Worm (Caenorhabditis elegans) whole organism, L4 larva: Measurements from ENCODE around the gene npr-13.

ENCODE experiments used
- D1046.2 ChIP-seq: fragments of 200-800 bp; sonication (Bioruptor generic); IDR thresholded peaks from 2 replicates; pipeline ENCODE4 v1.3.6; 2022; ENCODE audit warnings: missing genetic modification characterization, missing compliant biosample characterization
- F26F4.8 ChIP-seq: fragments of 200-800 bp; sonication (Bioruptor generic); conservative IDR thresholded peaks from 2 replicates; pipeline ENCODE4 v1.3.6; 2022; ENCODE audit warnings: missing genetic modification characterization, missing compliant biosample characterization
- F49E8.2 ChIP-seq: sonication (generic microtip); optimal IDR thresholded peaks from 2 replicates; lab custom pipeline; 2016; ENCODE audit warnings: missing compliant biosample characterization, mild to moderate bottlenecking, missing genetic modification characterization, borderline replicate concordance
- T20F7.1 ChIP-seq: fragments of 200-800 bp; sonication (Bioruptor generic); optimal IDR thresholded peaks from 2 replicates; lab custom pipeline; 2018; ENCODE audit warnings: mild to moderate bottlenecking, missing genetic modification characterization, missing compliant biosample characterization
- T26A8.4 ChIP-seq: fragments of 200-800 bp; sonication (Bioruptor generic); IDR thresholded peaks from 2 replicates; pipeline ENCODE4 v1.3.6; 2022; ENCODE audit warnings: missing genetic modification characterization, missing compliant biosample characterization
- aha-1 ChIP-seq: fragments of 150-350 bp; peaks from one replicate; lab custom pipeline; 2014; ENCODE audit warnings: missing biosample characterization, missing genetic modification characterization
- ama-1 ChIP-seq: fragments of 150-350 bp; optimal IDR thresholded peaks from 2 replicates; lab custom pipeline; 2014; ENCODE audit warnings: inconsistent platforms, mixed read lengths
- arid-1 ChIP-seq: fragments of 200-800 bp; sonication (Bioruptor generic); conservative IDR thresholded peaks from 2 replicates; pipeline ENCODE4 v1.3.6; 2022; ENCODE audit warnings: missing genetic modification reagents, missing genetic modification characterization, missing compliant biosample characterization
- ctbp-1 ChIP-seq: fragments of 200-800 bp; sonication (Bioruptor generic); IDR thresholded peaks from 2 replicates; pipeline ENCODE4 v1.3.6; 2022; ENCODE audit warnings: missing genetic modification reagents, missing genetic modification characterization, missing compliant biosample characterization
- daf-12 ChIP-seq: fragments of 150-350 bp; optimal IDR thresholded peaks from 2 replicates; lab custom pipeline; 2014; ENCODE audit warnings: missing biosample characterization, missing genetic modification reagents, missing genetic modification characterization
- daf-16 ChIP-seq, 3 experiments: sonication (generic microtip); optimal IDR thresholded peaks; 2 replicates each; lab custom pipeline; 2016 to 2017; ENCODE audit warnings: missing genetic modification characterization in 3 of 3, missing genetic modification reagents in 3 of 3, mild to moderate bottlenecking in 2 of 3, missing compliant biosample characterization in 2 of 3, missing biosample characterization in 1 of 3, moderate library complexity in 1 of 3
- dmd-6 ChIP-seq: fragments of 200-800 bp; sonication (Bioruptor generic); IDR thresholded peaks from 2 replicates; pipeline ENCODE4 v1.3.6; 2022; ENCODE audit warnings: missing genetic modification reagents, missing genetic modification characterization, missing compliant biosample characterization
- dmd-8 ChIP-seq: fragments of 200-800 bp; sonication (Bioruptor generic); IDR thresholded peaks from 2 replicates; pipeline ENCODE4 v1.3.6; 2022; ENCODE audit warnings: missing genetic modification characterization, missing compliant biosample characterization
- dmd-9 ChIP-seq: fragments of 200-800 bp; sonication (Bioruptor generic); IDR thresholded peaks from 2 replicates; pipeline ENCODE4 v1.3.6; 2022; ENCODE audit warnings: missing genetic modification reagents, missing genetic modification characterization, missing compliant biosample characterization
- duxl-1 ChIP-seq: sonication (generic microtip); optimal IDR thresholded peaks from 2 replicates; lab custom pipeline; 2016; ENCODE audit warnings: mild to moderate bottlenecking, missing genetic modification characterization, moderate library complexity, missing compliant biosample characterization; ENCODE audit not compliant: poor library complexity
- dve-1 ChIP-seq: sonication (generic microtip); optimal IDR thresholded peaks from 2 replicates; lab custom pipeline; 2017; ENCODE audit warnings: antibody characterized with exemption, mild to moderate bottlenecking, missing genetic modification characterization, missing compliant biosample characterization; ENCODE audit not compliant: insufficient read depth
- egl-43 ChIP-seq: fragments of 200-800 bp; sonication (Bioruptor generic); IDR thresholded peaks from 2 replicates; pipeline ENCODE4 v1.3.6; 2022; ENCODE audit warnings: missing genetic modification reagents, missing genetic modification characterization, missing compliant biosample characterization
- fkh-10 ChIP-seq: fragments of 150-350 bp; optimal IDR thresholded peaks from 2 replicates; lab custom pipeline; 2014; ENCODE audit warnings: missing biosample characterization, missing genetic modification reagents, missing genetic modification characterization
- gei-8 ChIP-seq: fragments of 200-800 bp; sonication (Bioruptor generic); optimal IDR thresholded peaks from 2 replicates; lab custom pipeline; 2018; ENCODE audit warnings: mild to moderate bottlenecking, missing genetic modification characterization, missing compliant biosample characterization
- hlh-11 ChIP-seq: fragments of 200-800 bp; sonication (Bioruptor generic); optimal IDR thresholded peaks from 2 replicates; lab custom pipeline; 2018; ENCODE audit warnings: mild to moderate bottlenecking, missing genetic modification characterization, missing compliant biosample characterization
- hlh-30 ChIP-seq: sonication (generic microtip); optimal IDR thresholded peaks from 2 replicates; lab custom pipeline; 2017; ENCODE audit warnings: antibody characterized with exemption, mild to moderate bottlenecking, missing genetic modification characterization, missing compliant biosample characterization; ENCODE audit not compliant: insufficient read depth
- lim-7 ChIP-seq: fragments of 200-800 bp; sonication (Bioruptor generic); IDR thresholded peaks from 2 replicates; pipeline ENCODE4 v1.3.6; 2022; ENCODE audit warnings: missing genetic modification characterization, missing compliant biosample characterization
- lin-15B ChIP-seq: fragments of 150-350 bp; sonication (generic microtip); optimal IDR thresholded peaks from 3 replicates; lab custom pipeline; 2014; ENCODE audit warnings: missing biosample characterization, missing genetic modification characterization
- lin-38 ChIP-seq: fragments of 200-800 bp; sonication (Bioruptor generic); IDR thresholded peaks from 2 replicates; pipeline ENCODE4 v1.3.6; 2022; ENCODE audit warnings: missing genetic modification reagents, missing genetic modification characterization, missing compliant biosample characterization
- lsy-2 ChIP-seq, 2 experiments: fragments of 150-350 bp in 1 of 2; sonication (generic microtip) in 1 of 2; optimal IDR thresholded peaks; 2 replicates each; lab custom pipeline; 2014 to 2017; ENCODE audit warnings: missing biosample characterization in 2 of 2, missing genetic modification characterization in 2 of 2
- mdl-1 ChIP-seq, 2 experiments: fragments of 150-350 bp in 1 of 2; sonication (generic microtip) in 1 of 2; optimal IDR thresholded peaks; 2 replicates each; lab custom pipeline; 2014 to 2017; ENCODE audit warnings: missing biosample characterization in 2 of 2, missing genetic modification characterization in 2 of 2
- mep-1 ChIP-seq: fragments of 150-350 bp; sonication (generic microtip); optimal IDR thresholded peaks from 3 replicates; lab custom pipeline; 2014; ENCODE audit warnings: missing biosample characterization, missing genetic modification characterization
- mxl-3 ChIP-seq: fragments of 200-800 bp; sonication (Bioruptor generic); optimal IDR thresholded peaks from 2 replicates; lab custom pipeline; 2018; ENCODE audit warnings: mild to moderate bottlenecking, missing genetic modification characterization, missing compliant biosample characterization
- nhr-10 ChIP-seq: fragments of 150-350 bp; optimal IDR thresholded peaks from 2 replicates; lab custom pipeline; 2014; ENCODE audit warnings: missing biosample characterization, missing genetic modification characterization
- nhr-102 ChIP-seq: sonication (generic microtip); optimal IDR thresholded peaks from 2 replicates; lab custom pipeline; 2016; ENCODE audit warnings: mild to moderate bottlenecking, missing genetic modification characterization, moderate library complexity, missing compliant biosample characterization
- nhr-11 ChIP-seq: fragments of 150-350 bp; optimal IDR thresholded peaks from 2 replicates; lab custom pipeline; 2014; ENCODE audit warnings: missing biosample characterization, missing genetic modification characterization
- nhr-111 ChIP-seq: fragments of 200-800 bp; sonication (Bioruptor generic); optimal IDR thresholded peaks from 2 replicates; lab custom pipeline; 2018; ENCODE audit warnings: mild to moderate bottlenecking, missing genetic modification characterization, missing compliant biosample characterization
- nhr-28 ChIP-seq: fragments of 150-350 bp; optimal IDR thresholded peaks from 2 replicates; lab custom pipeline; 2014; ENCODE audit warnings: missing biosample characterization, missing genetic modification characterization
- nhr-76 ChIP-seq: fragments of 150-350 bp; optimal IDR thresholded peaks from 2 replicates; lab custom pipeline; 2014; ENCODE audit warnings: missing biosample characterization, missing genetic modification characterization
- nhr-77 ChIP-seq: fragments of 150-350 bp; optimal IDR thresholded peaks from 2 replicates; lab custom pipeline; 2014; ENCODE audit warnings: missing biosample characterization, missing genetic modification characterization
- php-3 ChIP-seq: fragments of 200-800 bp; sonication (Bioruptor generic); IDR thresholded peaks from 2 replicates; pipeline ENCODE4 v1.3.6; 2022; ENCODE audit warnings: missing genetic modification reagents, missing genetic modification characterization, missing compliant biosample characterization
- rbr-2 ChIP-seq: sonication (generic microtip); optimal IDR thresholded peaks from 2 replicates; lab custom pipeline; 2016; ENCODE audit warnings: missing genotype, missing genetic modification characterization, missing compliant biosample characterization
- sdz-12 ChIP-seq: fragments of 200-800 bp; sonication (Bioruptor generic); optimal IDR thresholded peaks from 2 replicates; lab custom pipeline; 2018; ENCODE audit warnings: mild to moderate bottlenecking, missing genetic modification characterization, missing compliant biosample characterization
- set-16 ChIP-seq: fragments of 200-800 bp; sonication (Bioruptor generic); IDR thresholded peaks from 2 replicates; pipeline ENCODE4 v1.3.6; 2022; ENCODE audit warnings: missing genetic modification reagents, missing genetic modification characterization, missing compliant biosample characterization
- skn-1 ChIP-seq: fragments of 150-350 bp; optimal IDR thresholded peaks from 2 replicates; lab custom pipeline; 2014; ENCODE audit warnings: missing biosample characterization, missing genetic modification characterization
- spr-3 ChIP-seq: fragments of 200-800 bp; sonication (Bioruptor generic); optimal IDR thresholded peaks from 2 replicates; lab custom pipeline; 2018; ENCODE audit warnings: mild to moderate bottlenecking, missing genetic modification characterization, missing compliant biosample characterization
- unc-39 ChIP-seq: sonication (generic microtip); optimal IDR thresholded peaks from 2 replicates; lab custom pipeline; 2017; ENCODE audit warnings: missing biosample characterization, missing genetic modification characterization
- unc-62 ChIP-seq, 3 experiments: fragments of 150-350 bp in 1 of 3; sonication (generic microtip); optimal IDR thresholded peaks in 2 of 3; peaks in 1 of 3; 1 replicate in 1 of 3; 2 replicates in 2 of 3; lab custom pipeline; 2014 to 2017; ENCODE audit warnings: missing biosample characterization in 3 of 3, missing genetic modification characterization in 3 of 3, missing genetic modification reagents in 3 of 3, missing genotype in 1 of 3
- vab-7 ChIP-seq: fragments of 200-800 bp; sonication (Bioruptor generic); IDR thresholded peaks from 2 replicates; pipeline ENCODE4 v1.3.6; 2022; ENCODE audit warnings: missing genetic modification reagents, missing genetic modification characterization, missing compliant biosample characterization
- zfp-3 ChIP-seq: fragments of 200-800 bp; sonication (Bioruptor generic); conservative IDR thresholded peaks from 2 replicates; pipeline ENCODE4 v1.3.6; 2022; ENCODE audit warnings: missing genetic modification reagents, missing genetic modification characterization, missing compliant biosample characterization
- zip-2 ChIP-seq: fragments of 150-350 bp; optimal IDR thresholded peaks from 2 replicates; lab custom pipeline; 2014; ENCODE audit warnings: missing biosample characterization, missing genetic modification characterization

npr-13 gene

DNA sequence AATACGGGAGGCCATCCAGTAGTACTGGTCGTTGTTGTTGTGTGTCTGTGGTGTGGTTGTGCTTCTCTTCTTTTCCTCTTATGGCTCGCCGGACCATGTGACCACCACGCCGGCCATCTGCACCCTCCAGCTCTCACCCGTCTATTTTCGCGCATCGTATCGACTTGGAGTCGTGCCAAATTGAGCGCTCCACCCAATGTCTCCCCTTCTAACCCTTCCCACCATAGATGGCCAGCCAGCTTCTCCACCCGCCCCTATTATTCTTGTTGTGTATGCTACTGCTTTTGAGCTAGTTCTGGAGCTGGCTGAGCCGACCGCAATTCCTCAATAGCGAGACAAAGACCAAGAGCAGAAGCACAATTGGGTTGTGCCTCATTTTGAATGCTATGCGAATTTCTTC, 25.2 kb downstream of the npr-13 start:
- TF ChIP-seq D1046.2 (0 out of 2 replicates have a peak, but pooled peaks have one; percentile 43), duxl-1 (tag; lab: Kevin White, UChicago) (no peak), dve-1 (no peak), egl-43 (peak; percentile 71), php-3 (GFP tag; lab: Robert Waterston, UW) (no peak), ctbp-1 (peak; percentile 54; the same call in 1 of the 2 replicates), mdl-1 (tag; optimal IDR thresholded peaks at IDR 0.05; lab: Kevin White, UChicago) (peak in 1 of 2 experiments; percentile 77), spr-3 (no peak), hlh-11 (tag; lab: Kevin White, UChicago) (peak; percentile 20), zip-2 (tag; lab: Kevin White, UChicago) (no peak), mxl-3 (GFP tag; lab: Kevin White, UChicago) (peak; percentile 57), lsy-2 (tag; optimal IDR thresholded peaks at IDR 0.05; lab: Kevin White, UChicago) (peak in 1 of 2 experiments; percentile 0), arid-1 (GFP tag; lab: Robert Waterston, UW) (peak; percentile 56; the same call in 1 of the 2 replicates), T26A8.4 (0 out of 2 replicates have a peak, but pooled peaks have one; percentile 7), lim-7 (0 out of 2 replicates have a peak, but pooled peaks have one; percentile 4), aha-1 (peak; percentile 98), rbr-2 (tag; lab: Kevin White, UChicago) (peak; percentile 17), unc-39 (tag; lab: Kevin White, UChicago) (no peak), nhr-111 (no peak), fkh-10 (peak; percentile 6), set-16 (GFP tag; lab: Robert Waterston, UW) (peak; percentile 68), skn-1 (tag; lab: Kevin White, UChicago) (no peak), lin-15B (tag; lab: Kevin White, UChicago) (no peak), hlh-30 (tag; lab: Kevin White, UChicago) (peak; percentile 73), vab-7 (GFP tag; lab: Robert Waterston, UW) (0 out of 2 replicates have a peak, but pooled peaks have one; percentile 24), nhr-10 (tag; lab: Kevin White, UChicago) (no peak), nhr-28 (tag; lab: Kevin White, UChicago) (no peak)

DNA sequence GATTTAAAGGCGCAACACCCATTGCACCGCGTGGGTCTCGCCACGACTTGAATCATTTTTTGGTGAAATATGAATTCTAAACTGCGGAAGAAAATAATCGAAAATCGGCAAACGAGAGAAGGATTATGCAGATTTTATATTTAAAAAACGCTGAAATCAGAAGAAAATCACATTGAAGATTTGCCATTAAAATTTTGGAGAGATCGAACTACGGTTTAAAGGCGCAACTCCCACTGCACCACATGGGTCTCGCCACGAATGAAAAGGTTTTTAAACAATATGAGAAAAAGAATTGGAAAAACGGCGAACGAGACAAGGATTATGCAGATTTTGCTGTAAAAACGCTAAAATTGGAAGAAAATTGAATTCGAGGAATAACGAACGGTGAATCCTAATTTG, 25.6 kb downstream of the npr-13 start:
- peak; percentile 5 for TF ChIP-seq sdz-12 (GFP tag; lab: Kevin White, UChicago)
- no peak for TF ChIP-seq gei-8 (GFP tag; lab: Kevin White, UChicago)
- TF ChIP-seq F49E8.2 (tag; lab: Kevin White, UChicago), result peak; percentile 46
- peak in 1 of 2 experiments; percentile 3 for TF ChIP-seq unc-62 (GFP tag; optimal IDR thresholded peaks at IDR 0.05 in 1 of 2; lab: Kevin White, UChicago)
- TF ChIP-seq unc-62 (tag; optimal IDR thresholded peaks at IDR 0.05; lab: Kevin White, UChicago), result no peak
- TF ChIP-seq lin-38 (GFP tag; lab: Robert Waterston, UW), result peak; percentile 36; the same call in 1 of the 2 replicates

DNA sequence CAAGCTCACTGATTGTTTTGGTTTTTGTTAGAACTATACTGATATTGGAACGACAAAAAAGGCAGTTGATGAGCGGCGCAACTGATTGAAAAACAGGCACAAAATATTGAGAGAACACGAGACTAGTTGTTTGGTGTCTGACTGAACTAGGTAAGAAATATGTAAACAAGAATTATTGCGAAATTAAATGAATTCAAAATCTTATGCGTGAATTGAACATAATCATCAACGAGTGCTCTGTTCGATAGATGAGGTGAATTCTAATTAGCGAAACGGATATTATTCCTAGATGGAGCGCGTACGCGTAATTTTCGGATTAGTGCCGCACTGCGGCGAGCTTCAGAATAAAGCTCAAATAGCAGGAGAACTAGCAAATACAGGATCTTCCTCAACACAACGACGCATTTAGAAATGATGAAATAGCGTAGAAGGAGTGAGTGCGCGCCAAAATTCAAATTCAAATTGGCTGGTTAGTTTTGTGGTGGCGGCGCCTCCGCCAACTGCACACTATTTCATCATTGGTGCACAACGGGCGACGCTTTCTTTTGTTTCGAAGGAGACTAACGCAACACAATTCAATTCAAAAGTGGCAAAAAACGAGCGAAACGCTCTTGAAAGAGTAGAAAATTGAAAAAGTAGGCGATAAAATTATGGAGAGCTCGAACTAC, 26.1 kb downstream of the npr-13 start:
- TF ChIP-seq dmd-6 (GFP tag; lab: Robert Waterston, UW), result no peak
- no peak for TF ChIP-seq mep-1 (tag; lab: Kevin White, UChicago)
- TF ChIP-seq zfp-3 (GFP tag; lab: Robert Waterston, UW), result no peak
- TF ChIP-seq unc-62 (GFP tag; optimal IDR thresholded peaks at IDR 0.05 in 1 of 2; lab: Kevin White, UChicago), result peak in 1 of 2 experiments; percentile 3
- no peak for TF ChIP-seq unc-62 (tag; optimal IDR thresholded peaks at IDR 0.05; lab: Kevin White, UChicago)
- TF ChIP-seq rbr-2 (tag; lab: Kevin White, UChicago), result no peak
- TF ChIP-seq nhr-76 (tag; lab: Kevin White, UChicago), result no peak
- no peak for TF ChIP-seq ama-1 (lab: Kevin White, UChicago)
- TF ChIP-seq nhr-10 (tag; lab: Kevin White, UChicago), result no peak
- TF ChIP-seq nhr-28 (tag; lab: Kevin White, UChicago), result no peak
- TF ChIP-seq T20F7.1 (GFP tag; lab: Kevin White, UChicago), result no peak
- no peak for TF ChIP-seq nhr-11 (tag; lab: Kevin White, UChicago)
- no peak for TF ChIP-seq dmd-8 (GFP tag; lab: Robert Waterston, UW)
- no peak for TF ChIP-seq vab-7 (GFP tag; lab: Robert Waterston, UW)
- no peak for TF ChIP-seq nhr-102 (tag; lab: Kevin White, UChicago)
- TF ChIP-seq F26F4.8, result no peak
- peak; percentile 13 for TF ChIP-seq nhr-77 (tag; lab: Kevin White, UChicago)
- no peak for TF ChIP-seq daf-16 (GFP tag; optimal IDR thresholded peaks at IDR 0.05; lab: Kevin White, UChicago)
- TF ChIP-seq daf-16 (tag; optimal IDR thresholded peaks at IDR 0.05; lab: Kevin White, UChicago), result peak; percentile 80
- peak; percentile 44 for TF ChIP-seq aha-1
- TF ChIP-seq skn-1 (tag; lab: Kevin White, UChicago), result no peak
- no peak for TF ChIP-seq daf-12 (tag; lab: Kevin White, UChicago)
- TF ChIP-seq dmd-9 (GFP tag; lab: Robert Waterston, UW), result no peak
